Worm (Caenorhabditis elegans): Measurements from ENCODE around the gene E_BE45912.2.

E_BE45912.2 gene

DNA sequence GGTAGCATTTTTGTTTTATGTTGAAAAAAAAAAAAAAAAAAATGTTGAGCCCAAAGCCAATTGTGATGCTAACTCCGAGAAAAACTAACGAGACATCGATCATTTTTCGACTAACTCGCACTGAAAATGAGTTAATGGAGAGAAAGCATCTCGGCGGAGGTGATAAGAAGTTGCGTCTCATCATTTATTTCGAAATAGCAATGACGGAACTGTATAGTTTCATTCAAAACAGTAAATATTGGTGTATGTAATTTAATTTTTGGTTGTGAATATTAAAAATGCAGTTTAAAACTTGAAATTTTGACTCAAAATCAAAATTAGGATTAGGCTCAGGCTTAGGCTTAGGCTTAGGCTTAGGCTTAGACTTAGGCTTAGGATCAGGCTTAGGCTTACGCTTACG, 4.6 kb downstream of the E_BE45912.2 start, which contains the start of gene clc-25:
Gene clc-25 (minus strand): TSS at position 101 of the 400 bp plus-strand sequence.
- TF ChIP-seq ceh-14 (tag; optimal IDR thresholded peaks at IDR 0.05): no peak
- no peak for TF ChIP-seq ceh-19 (GFP tag; optimal IDR thresholded peaks at IDR 0.05)
- no peak for TF ChIP-seq nhr-11 (tag; optimal IDR thresholded peaks at IDR 0.05)
- TF ChIP-seq ama-1 (optimal IDR thresholded peaks at IDR 0.05): no peak
- TF ChIP-seq K09A11.1 (tag; optimal IDR thresholded peaks at IDR 0.05; ENCODE audit: insufficient read depth): no peak
- no peak for TF ChIP-seq madf-2 (tag; optimal IDR thresholded peaks at IDR 0.05)
- no peak for TF ChIP-seq ceh-9 (tag; optimal IDR thresholded peaks at IDR 0.05)

- TF ChIP-seq sox-4 (tag; optimal IDR thresholded peaks at IDR 0.05): no peak
- no peak for TF ChIP-seq pat-9 (tag; optimal IDR thresholded peaks at IDR 0.05)
- TF ChIP-seq ttx-3 (tag; optimal IDR thresholded peaks at IDR 0.05): no peak
- no peak for TF ChIP-seq gmeb-2 (tag; optimal IDR thresholded peaks at IDR 0.05)
- TF ChIP-seq sdc-2 (tag; optimal IDR thresholded peaks at IDR 0.05): no peak
- no peak for TF ChIP-seq unc-86 (tag; optimal IDR thresholded peaks at IDR 0.05)
- TF ChIP-seq ceh-22 (tag; optimal IDR thresholded peaks at IDR 0.05): no peak
- no peak for TF ChIP-seq nhr-232 (tag; optimal IDR thresholded peaks at IDR 0.05)
- no peak for TF ChIP-seq ceh-31 (tag; optimal IDR thresholded peaks at IDR 0.05)
- TF ChIP-seq pros-1 (tag; optimal IDR thresholded peaks at IDR 0.05): no peak
- no peak for TF ChIP-seq unc-42 (tag; optimal IDR thresholded peaks at IDR 0.05)
- TF ChIP-seq F13H6.1 (tag; optimal IDR thresholded peaks at IDR 0.05): no peak
- TF ChIP-seq mec-3 (tag; optimal IDR thresholded peaks at IDR 0.05; ENCODE audit: borderline replicate concordance): no peak
- TF ChIP-seq Y22D7AL.16 (tag; optimal IDR thresholded peaks at IDR 0.05): no peak
Observed at ce11 chrIII:1020732-1021131, 10.2 kb downstream of the E_BE45912.2 start, which contains the start of gene clc-23. Gene clc-23, plus strand, starts transcription at chrIII:1020954.

DNA sequence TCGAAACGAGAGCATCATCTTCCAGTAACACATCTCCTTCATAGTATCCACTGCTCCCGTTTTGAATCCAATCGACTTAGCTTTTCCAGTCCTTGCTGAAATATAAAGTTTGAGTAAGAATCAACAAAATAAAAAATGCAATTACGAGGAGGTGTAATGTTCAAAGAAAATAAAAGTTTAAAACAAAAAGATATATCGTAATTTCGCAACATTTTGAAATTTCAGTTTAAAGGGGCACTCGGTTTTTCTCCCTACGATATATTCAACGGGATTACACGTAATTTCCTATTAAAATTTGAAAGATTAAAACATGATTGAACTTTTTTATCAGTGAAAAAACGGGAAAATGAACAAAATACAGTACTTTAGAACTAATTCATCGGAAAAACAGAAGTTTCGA, 14.8 kb downstream of the E_BE45912.2 start, which contains the start of gene Y34F4.3:
Gene Y34F4.3 (minus strand): TSS at position 101 of the 400 bp plus-strand sequence.
- no peak for TF ChIP-seq zip-5 (tag; optimal IDR thresholded peaks at IDR 0.05)
- no peak for TF ChIP-seq nfya-1 (tag; optimal IDR thresholded peaks at IDR 0.05)
- TF ChIP-seq madf-2 (tag; optimal IDR thresholded peaks at IDR 0.05): no peak
- no peak for TF ChIP-seq hlh-13 (GFP tag; optimal IDR thresholded peaks at IDR 0.05)
- TF ChIP-seq hlh-30 (tag; optimal IDR thresholded peaks at IDR 0.05; ENCODE audit: insufficient read depth): no peak
- no peak for TF ChIP-seq hlh-6 (tag; optimal IDR thresholded peaks at IDR 0.05)
- TF ChIP-seq unc-42 (tag; optimal IDR thresholded peaks at IDR 0.05): no peak
- no peak for TF ChIP-seq unc-3 (GFP tag; conservative IDR thresholded peaks at IDR 0.05)
- TF ChIP-seq unc-3 (tag; optimal IDR thresholded peaks at IDR 0.05): no peak
- no peak for TF ChIP-seq ttx-3 (tag; optimal IDR thresholded peaks at IDR 0.05)
- TF ChIP-seq ceh-22 (tag; optimal IDR thresholded peaks at IDR 0.05): no peak
- no peak for TF ChIP-seq pat-9 (tag; optimal IDR thresholded peaks at IDR 0.05)
- TF ChIP-seq lim-6 (tag; optimal IDR thresholded peaks at IDR 0.05): no peak
- no peak for TF ChIP-seq ama-1 (optimal IDR thresholded peaks at IDR 0.05)
- TF ChIP-seq T23F11.4 (GFP tag; optimal IDR thresholded peaks at IDR 0.05): no peak
- TF ChIP-seq C08G9.2 (tag; optimal IDR thresholded peaks at IDR 0.05): no peak
- TF ChIP-seq sdc-2 (tag; optimal IDR thresholded peaks at IDR 0.05): no peak
- TF ChIP-seq ref-2 (tag; optimal IDR thresholded peaks at IDR 0.05): no peak

DNA sequence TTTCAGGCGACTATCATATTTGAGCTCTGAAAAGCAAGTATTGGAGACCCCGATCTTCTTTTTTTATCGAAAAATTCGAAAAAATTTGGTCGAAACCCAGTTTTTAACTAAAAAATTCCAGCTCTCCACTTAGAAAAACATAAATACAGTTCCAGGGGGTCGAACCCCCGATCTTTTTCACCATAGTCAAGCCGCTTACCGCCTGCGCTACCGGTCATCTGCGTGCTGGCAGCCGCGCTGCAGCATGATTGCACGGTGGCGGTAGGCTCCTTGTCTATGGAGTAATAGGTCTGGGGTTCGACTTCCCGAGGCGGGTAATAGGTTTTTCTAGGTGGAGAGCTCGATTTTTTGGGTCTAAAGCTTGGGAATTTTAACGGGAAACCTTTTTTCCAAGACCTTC, 21.1 kb downstream of the E_BE45912.2 start, which contains the start of gene clc-24:
Gene clc-24 (plus strand): TSS at position 263 of the 400 bp plus-strand sequence.
- TF ChIP-seq K02D7.2 (tag; optimal IDR thresholded peaks at IDR 0.05) (no peak), sdc-2 (tag; optimal IDR thresholded peaks at IDR 0.05) (no peak), ttx-3 (tag; optimal IDR thresholded peaks at IDR 0.05) (no peak), fax-1 (tag; optimal IDR thresholded peaks at IDR 0.05) (no peak), sox-4 (tag; optimal IDR thresholded peaks at IDR 0.05) (no peak), ceh-34 (tag; optimal IDR thresholded peaks at IDR 0.05) (no peak), ceh-31 (tag; optimal IDR thresholded peaks at IDR 0.05) (no peak), che-1 (tag; optimal IDR thresholded peaks at IDR 0.05) (no peak), nhr-232 (tag; optimal IDR thresholded peaks at IDR 0.05) (no peak), tbx-2 (tag; optimal IDR thresholded peaks at IDR 0.05) (no peak), Y22D7AL.16 (tag; optimal IDR thresholded peaks at IDR 0.05) (no peak), npax-4 (tag; optimal IDR thresholded peaks at IDR 0.05) (no peak), hlh-13 (GFP tag; optimal IDR thresholded peaks at IDR 0.05) (no peak), eyg-1 (tag; optimal IDR thresholded peaks at IDR 0.05) (no peak), ceh-6 (GFP tag; optimal IDR thresholded peaks at IDR 0.05) (no peak), rnt-1 (tag; optimal IDR thresholded peaks at IDR 0.05) (no peak), lim-6 (tag; optimal IDR thresholded peaks at IDR 0.05) (no peak), C38D4.7 (GFP tag; optimal IDR thresholded peaks at IDR 0.05) (no peak)

Measured in whole organism, late embryonic.